Worm (Caenorhabditis elegans): ENCODE measurements around the gene R07E5.6.

The R07E5.6 gene

ce11 chrIII:4380835-4381234 is 17.7 kb upstream of the R07E5.6 start:
- TF ChIP-seq swsn-7 (tag; optimal IDR thresholded peaks at IDR 0.05) = peak; percentile 13
- TF ChIP-seq sox-4 (tag; optimal IDR thresholded peaks at IDR 0.05) = no peak
- TF ChIP-seq rnt-1 (tag; optimal IDR thresholded peaks at IDR 0.05) = peak; percentile 42
- TF ChIP-seq elt-3 (tag; optimal IDR thresholded peaks at IDR 0.05) = no peak
- peak; percentile 9; the same call in 1 of the 2 replicates for TF ChIP-seq nhr-19 (GFP tag; conservative IDR thresholded peaks at IDR 0.05)
- no peak for TF ChIP-seq isw-1 (GFP tag; IDR thresholded peaks at IDR 0.05)
- TF ChIP-seq tbx-2 (tag; optimal IDR thresholded peaks at IDR 0.05) = no peak
- peak in 1 of 3 experiments; percentile 43 for TF ChIP-seq ceh-82 (tag; optimal IDR thresholded peaks at IDR 0.05)
- peak; percentile 42 for TF ChIP-seq mep-1 (tag; optimal IDR thresholded peaks at IDR 0.05)
- no peak for TF ChIP-seq ztf-4 (tag; optimal IDR thresholded peaks at IDR 0.05)
- TF ChIP-seq unc-86 (tag; optimal IDR thresholded peaks at IDR 0.05) = no peak
- TF ChIP-seq fkh-8 (tag; optimal IDR thresholded peaks at IDR 0.05) = no peak
- peak in 1 of 2 experiments; percentile 48 for TF ChIP-seq lin-35 (GFP tag; optimal IDR thresholded peaks at IDR 0.05)
- no peak for TF ChIP-seq nhr-47 (tag; optimal IDR thresholded peaks at IDR 0.05)
- peak; percentile 78 for TF ChIP-seq F16B12.6 (tag; optimal IDR thresholded peaks at IDR 0.05)
- TF ChIP-seq vab-15 (tag; optimal IDR thresholded peaks at IDR 0.05) = no peak
- TF ChIP-seq hpl-2 (GFP tag; optimal IDR thresholded peaks at IDR 0.05) = no peak
- TF ChIP-seq hlh-4 (tag; optimal IDR thresholded peaks at IDR 0.05) = no peak
- TF ChIP-seq lsy-2 (tag; optimal IDR thresholded peaks at IDR 0.05) = peak in 1 of 2 experiments; percentile 54
- peak; percentile 51 to 53 for TF ChIP-seq efl-1 (optimal IDR thresholded peaks at IDR 0.05)
- TF ChIP-seq efl-1 (GFP tag; optimal IDR thresholded peaks at IDR 0.05 in 1 of 2) = peak; percentile 52 to 90
- no peak for TF ChIP-seq pqm-1 (tag; optimal IDR thresholded peaks at IDR 0.05)
- peak in 1 of 3 experiments; percentile 43 for TF ChIP-seq dpl-1 (GFP tag; optimal IDR thresholded peaks at IDR 0.05)

ce11 chrIII:4381343-4381742 is 17.2 kb upstream of the R07E5.6 start, which contains the start of gene pals-27:
Gene pals-27, plus strand, starts transcription at chrIII:4381643.
- TF ChIP-seq nhr-77 (tag; optimal IDR thresholded peaks at IDR 0.05) (no peak), sptf-1 (tag; optimal IDR thresholded peaks at IDR 0.05) (no peak), pag-3 (tag; optimal IDR thresholded peaks at IDR 0.05; ENCODE audit: borderline replicate concordance, insufficient read depth) (no peak), mep-1 (tag; optimal IDR thresholded peaks at IDR 0.05) (no peak), mdl-1 (tag; optimal IDR thresholded peaks at IDR 0.05) (no peak), nhr-84 (tag; optimal IDR thresholded peaks at IDR 0.05) (no peak), rnt-1 (tag; optimal IDR thresholded peaks at IDR 0.05) (no peak), ztf-4 (tag; optimal IDR thresholded peaks at IDR 0.05) (no peak), ceh-8 (GFP tag; optimal IDR thresholded peaks at IDR 0.05) (no peak), fkh-4 (tag; optimal IDR thresholded peaks at IDR 0.05; ENCODE audit: borderline replicate concordance) (no peak), ceh-63 (GFP tag; optimal IDR thresholded peaks at IDR 0.05) (no peak), skn-1 (tag; optimal IDR thresholded peaks at IDR 0.05) (no peak), nhr-71 (tag; optimal IDR thresholded peaks at IDR 0.05) (no peak), nhr-19 (GFP tag; conservative IDR thresholded peaks at IDR 0.05) (no peak), nhr-76 (tag; optimal IDR thresholded peaks at IDR 0.05) (no peak), isw-1 (GFP tag; IDR thresholded peaks at IDR 0.05) (no peak), fkh-10 (GFP tag; optimal IDR thresholded peaks at IDR 0.05) (no peak), dpl-1 (GFP tag; optimal IDR thresholded peaks at IDR 0.05) (no peak), grh-1 (GFP tag; IDR thresholded peaks at IDR 0.05) (no peak)

- TF ChIP-seq pag-3 (tag; optimal IDR thresholded peaks at IDR 0.05; ENCODE audit: borderline replicate concordance, insufficient read depth) (no peak), nhr-11 (tag; optimal IDR thresholded peaks at IDR 0.05) (no peak), efl-1 (optimal IDR thresholded peaks at IDR 0.05) (no peak), efl-1 (GFP tag; optimal IDR thresholded peaks at IDR 0.05 in 1 of 2) (peak in 1 of 2 experiments; percentile 36)
These were observed 16.4 kb upstream of the R07E5.6 start for ce11 chrIII:4382118-4382517.

- TF ChIP-seq mab-9 (GFP tag; IDR thresholded peaks at IDR 0.05) (no peak), ztf-4 (tag; optimal IDR thresholded peaks at IDR 0.05) (no peak), aly-2 (tag; optimal IDR thresholded peaks at IDR 0.05) (no peak), pqm-1 (tag; optimal IDR thresholded peaks at IDR 0.05) (no peak), ceh-90 (tag; optimal IDR thresholded peaks at IDR 0.05) (no peak), nhr-47 (tag; optimal IDR thresholded peaks at IDR 0.05) (no peak), hlh-17 (GFP tag; optimal IDR thresholded peaks at IDR 0.05; ENCODE audit: borderline replicate concordance) (no peak), zip-4 (GFP tag; optimal IDR thresholded peaks at IDR 0.05) (no peak), F16B12.6 (tag; optimal IDR thresholded peaks at IDR 0.05) (no peak), nhr-77 (tag; optimal IDR thresholded peaks at IDR 0.05) (no peak), ets-5 (GFP tag; IDR thresholded peaks at IDR 0.05) (no peak), Y116A8C.19 (tag; optimal IDR thresholded peaks at IDR 0.05; ENCODE audit: borderline replicate concordance) (no peak)
These were observed 14.1 kb upstream of the R07E5.6 start, which contains the start of gene pals-28 for ce11 chrIII:4384487-4384886. Gene pals-28, plus strand, starts transcription at chrIII:4384787.
